Worm (Caenorhabditis elegans): Measurements from ENCODE around the gene tag-30.

tag-30 gene

ce11 chrIV:11893336-11893735 lies 38.4 kb upstream of the tag-30 start (continued):
- TF ChIP-seq nhr-47 (tag; optimal IDR thresholded peaks at IDR 0.05) (peak; percentile 18), efl-1 (optimal IDR thresholded peaks at IDR 0.05) (no peak), efl-1 (GFP tag; optimal IDR thresholded peaks at IDR 0.05 in 1 of 2) (no peak), grh-1 (GFP tag; IDR thresholded peaks at IDR 0.05) (no peak), xbp-1 (tag; optimal IDR thresholded peaks at IDR 0.05) (no peak), rnt-1 (tag; optimal IDR thresholded peaks at IDR 0.05) (no peak)

- TF ChIP-seq nhr-11 (tag; optimal IDR thresholded peaks at IDR 0.05) (peak; percentile 6), lin-15B (tag; optimal IDR thresholded peaks at IDR 0.05) (no peak), alr-1 (tag; optimal IDR thresholded peaks at IDR 0.05; ENCODE audit: borderline replicate concordance) (no peak), nhr-20 (tag; optimal IDR thresholded peaks at IDR 0.05) (peak; percentile 44), hlh-4 (tag; optimal IDR thresholded peaks at IDR 0.05) (peak; percentile 58), fkh-8 (tag; optimal IDR thresholded peaks at IDR 0.05) (peak; percentile 48), dsc-1 (tag; optimal IDR thresholded peaks at IDR 0.05) (peak; percentile 51)
Observed at ce11 chrIV:11892545-11892944, 37.6 kb upstream of the tag-30 start.

- TF ChIP-seq pag-3 (tag; optimal IDR thresholded peaks at IDR 0.05; ENCODE audit: borderline replicate concordance, insufficient read depth), result no peak
- peak; percentile 22 for TF ChIP-seq blmp-1 (tag; optimal IDR thresholded peaks at IDR 0.05)
Observed at ce11 chrIV:11885313-11885712, 30.4 kb upstream of the tag-30 start, which contains the start of gene let-653. Gene let-653 (plus strand): TSS chrIV:11885613.

ce11 chrIV:11883478-11883877 lies 28.5 kb upstream of the tag-30 start:
- no peak for TF ChIP-seq nhr-76 (tag; optimal IDR thresholded peaks at IDR 0.05)
- peak; percentile 3 for TF ChIP-seq mep-1 (tag; optimal IDR thresholded peaks at IDR 0.05)
- peak in 1 of 6 experiments; percentile 6 for TF ChIP-seq elt-3 (tag; optimal IDR thresholded peaks at IDR 0.05)
- peak; percentile 97 for TF ChIP-seq blmp-1 (tag; optimal IDR thresholded peaks at IDR 0.05)
- TF ChIP-seq nhr-12 (tag; optimal IDR thresholded peaks at IDR 0.05), result no peak
- TF ChIP-seq nhr-85 (tag), result peak; percentile 66

- TF ChIP-seq hlh-17 (GFP tag; optimal IDR thresholded peaks at IDR 0.05; ENCODE audit: borderline replicate concordance) (no peak), unc-86 (tag; optimal IDR thresholded peaks at IDR 0.05) (no peak), ama-1 (optimal IDR thresholded peaks at IDR 0.05) (no peak), pag-3 (tag; optimal IDR thresholded peaks at IDR 0.05; ENCODE audit: borderline replicate concordance, insufficient read depth) (no peak), dsc-1 (tag; optimal IDR thresholded peaks at IDR 0.05) (no peak), isw-1 (GFP tag; IDR thresholded peaks at IDR 0.05) (no peak), zip-4 (GFP tag; optimal IDR thresholded peaks at IDR 0.05) (no peak), lin-14 (GFP tag; optimal IDR thresholded peaks at IDR 0.05) (no peak), sup-37 (GFP tag; optimal IDR thresholded peaks at IDR 0.05) (no peak), unc-98 (GFP tag; IDR thresholded peaks at IDR 0.05) (no peak), ztf-4 (tag; optimal IDR thresholded peaks at IDR 0.05) (no peak)
Observed at ce11 chrIV:11882534-11882933, 27.6 kb upstream of the tag-30 start.

ce11 chrIV:11878249-11878648 lies 23.3 kb upstream of the tag-30 start, which contains the start of gene cutl-27:
Gene cutl-27 (plus strand): TSS chrIV:11878549.
- TF ChIP-seq aha-1 (tag; optimal IDR thresholded peaks at IDR 0.05), result no peak
- no peak for TF ChIP-seq zip-4 (GFP tag; optimal IDR thresholded peaks at IDR 0.05)
- TF ChIP-seq jun-1 (tag; optimal IDR thresholded peaks at IDR 0.05), result no peak
- TF ChIP-seq hpl-2 (GFP tag; optimal IDR thresholded peaks at IDR 0.05), result no peak
- no peak for TF ChIP-seq nhr-19 (GFP tag; conservative IDR thresholded peaks at IDR 0.05)
- no peak for TF ChIP-seq nhr-76 (tag; optimal IDR thresholded peaks at IDR 0.05)
- no peak for TF ChIP-seq mab-9 (GFP tag; IDR thresholded peaks at IDR 0.05)
- TF ChIP-seq unc-30 (tag; optimal IDR thresholded peaks at IDR 0.05), result no peak
- TF ChIP-seq C34B4.2 (tag; optimal IDR thresholded peaks at IDR 0.05), result no peak

All from whole organism, L1 larva.